Worm (Caenorhabditis elegans) whole organism, midembryonic: ENCODE results near the gene nhr-117.

Experiments
- T22C8.4 ChIP-seq: fragments of 200-800 bp; sonication (Bioruptor generic); IDR thresholded peaks from 2 replicates; pipeline ENCODE4 v1.3.6; 2022; ENCODE audit warnings: missing genetic modification characterization, missing compliant biosample characterization
- cog-1 ChIP-seq: sonication (generic microtip); optimal IDR thresholded peaks from 2 replicates; lab custom pipeline; 2016; ENCODE audit warnings: missing genetic modification characterization, missing compliant biosample characterization
- flt-1 ChIP-seq: fragments of 200-800 bp; sonication (Bioruptor generic); IDR thresholded peaks from 2 replicates; pipeline ENCODE4 v1.3.6; 2022; ENCODE audit warnings: missing genetic modification characterization, missing compliant biosample characterization
- med-1 ChIP-seq: sonication (generic microtip); optimal IDR thresholded peaks from 2 replicates; lab custom pipeline; 2017; ENCODE audit warnings: missing genetic modification characterization, mild to moderate bottlenecking, missing compliant biosample characterization, antibody characterized with exemption, missing genetic modification reagents; ENCODE audit not compliant: insufficient read depth
- ref-1 ChIP-seq: fragments of 200-800 bp; sonication (Bioruptor generic); conservative IDR thresholded peaks from 2 replicates; pipeline ENCODE4 v1.3.6; 2022; ENCODE audit warnings: missing genetic modification reagents, missing genetic modification characterization, missing compliant biosample characterization
- tab-1 ChIP-seq: fragments of 200-800 bp; sonication (Bioruptor generic); IDR thresholded peaks from 2 replicates; pipeline ENCODE4 v1.3.6; 2022; ENCODE audit warnings: missing genetic modification characterization, missing compliant biosample characterization
- ztf-23 ChIP-seq: fragments of 200-800 bp; sonication (Bioruptor generic); IDR thresholded peaks from 2 replicates; pipeline ENCODE4 v1.3.6; 2022; ENCODE audit warnings: missing genetic modification reagents, missing genetic modification characterization, missing compliant biosample characterization
- ztf-29 ChIP-seq: fragments of 200-800 bp; sonication (Bioruptor generic); IDR thresholded peaks from 2 replicates; pipeline ENCODE4 v1.3.6; 2022; ENCODE audit warnings: missing genetic modification reagents, missing genetic modification characterization, missing compliant biosample characterization

DNA sequence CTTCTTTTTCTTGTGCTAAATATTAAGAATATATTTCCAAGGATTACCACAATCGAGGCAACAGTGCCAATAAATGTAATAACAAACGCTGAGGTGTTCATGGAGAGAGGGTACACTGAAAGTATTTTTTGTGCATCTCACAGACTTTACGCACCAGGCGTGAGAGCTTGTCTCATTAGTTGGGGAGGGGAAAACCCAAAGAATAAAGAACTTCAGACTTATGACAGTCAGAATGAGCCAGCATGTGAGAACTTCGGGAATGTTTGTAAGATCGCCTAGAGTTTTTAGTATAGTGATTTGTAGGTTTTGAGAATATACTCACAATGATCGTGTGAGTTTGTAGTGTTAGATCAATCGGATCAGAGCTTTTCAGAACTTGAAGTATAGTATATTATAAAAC, 6.6 kb downstream of the nhr-117 start, which contains the start of gene srbc-41:
- TF ChIP-seq cog-1 (tag; lab: Kevin White, UChicago) (no peak), T22C8.4 (GFP tag; lab: Robert Waterston, UW) (no peak), flt-1 (GFP tag; lab: Robert Waterston, UW) (no peak), ztf-23 (GFP tag; lab: Robert Waterston, UW) (no peak), med-1 (no peak), tab-1 (no peak), ztf-29 (no peak), ref-1 (GFP tag; lab: Robert Waterston, UW) (no peak)
